Worm (Caenorhabditis elegans) whole organism, mixed stage, embryonic: Measurements from ENCODE around the gene F17H10.1.

ENCODE experiments used
- ceh-39 ChIP-seq: fragments of 150-350 bp; optimal IDR thresholded peaks from 2 replicates; lab custom pipeline; 2014; ENCODE audit warnings: missing biosample characterization, missing genetic modification characterization
- lin-32 ChIP-seq: fragments of 200-800 bp; sonication (Bioruptor generic); optimal IDR thresholded peaks from 2 replicates; lab custom pipeline; 2018; ENCODE audit warnings: mild to moderate bottlenecking, missing genetic modification characterization, missing compliant biosample characterization
- nhr-76 ChIP-seq: sonication (generic microtip); optimal IDR thresholded peaks from 2 replicates; lab custom pipeline; 2017; ENCODE audit warnings: missing biosample characterization, missing genetic modification characterization
- pha-4 ChIP-seq: fragments of 150-350 bp; optimal IDR thresholded peaks from 2 replicates; lab custom pipeline; 2018; ENCODE audit warnings: missing biosample characterization, missing genetic modification reagents, missing genetic modification characterization
- unc-62 ChIP-seq: fragments of 150-350 bp; optimal IDR thresholded peaks from 2 replicates; lab custom pipeline; 2014; ENCODE audit warnings: missing biosample characterization, missing genetic modification reagents, missing genetic modification characterization
- ztf-11 ChIP-seq: fragments of 150-350 bp; optimal IDR thresholded peaks from 2 replicates; lab custom pipeline; 2014; ENCODE audit warnings: missing biosample characterization, missing genetic modification characterization

- no peak for TF ChIP-seq nhr-76 (tag; lab: Kevin White, UChicago)
- no peak for TF ChIP-seq pha-4 (tag; lab: Kevin White, UChicago)
- TF ChIP-seq ztf-11 = no peak
- TF ChIP-seq ceh-39 (tag; lab: Kevin White, UChicago) = no peak
- TF ChIP-seq unc-62 = no peak
- no peak for TF ChIP-seq lin-32 (GFP tag; lab: Kevin White, UChicago)
Measured at ce11 chrX:13082326-13082725, 22.7 kb upstream of the F17H10.1 start, which contains the start of gene str-10.
